Worm (Caenorhabditis elegans): ENCODE measurements around the gene C52E4.7.

Gene C52E4.7

DNA sequence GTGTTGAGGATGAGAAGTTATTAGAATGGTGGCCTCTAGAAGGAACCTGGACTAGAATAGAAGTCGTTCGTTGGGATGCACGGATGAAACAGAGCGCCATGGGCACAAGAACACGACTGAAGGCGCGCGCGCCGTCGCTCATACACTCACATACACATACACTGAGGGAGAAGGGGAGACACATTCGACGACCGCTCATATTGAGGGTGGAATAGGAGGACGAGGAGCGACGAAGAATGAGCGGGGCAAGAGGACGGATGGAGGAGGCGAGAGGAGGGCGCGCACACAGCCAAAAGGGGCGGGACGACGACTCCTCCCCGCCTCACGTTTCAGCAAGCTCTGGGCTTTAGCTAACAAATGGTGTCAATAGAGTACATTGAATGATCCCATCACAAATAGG, 44.7 kb downstream of the C52E4.7 start (continued):
- TF ChIP-seq nhr-48 (tag; optimal IDR thresholded peaks at IDR 0.05) (no peak), lir-3 (tag; optimal IDR thresholded peaks at IDR 0.05) (no peak), arid-1 (GFP tag; conservative IDR thresholded peaks at IDR 0.05) (no peak), daf-8 (GFP tag; IDR thresholded peaks at IDR 0.05) (no peak), T26A8.4 (GFP tag; IDR thresholded peaks at IDR 0.05) (no peak), R02D3.7 (tag; optimal IDR thresholded peaks at IDR 0.05) (no peak), tra-1 (GFP tag; IDR thresholded peaks at IDR 0.05) (no peak), zip-2 (tag; optimal IDR thresholded peaks at IDR 0.05) (no peak), lin-29 (GFP tag; IDR thresholded peaks at IDR 0.05) (no peak), gei-8 (GFP tag; optimal IDR thresholded peaks at IDR 0.05) (no peak), Y75B8A.6 (GFP tag; IDR thresholded peaks at IDR 0.05) (no peak), zag-1 (tag; optimal IDR thresholded peaks at IDR 0.05) (no peak), mes-2 (tag; optimal IDR thresholded peaks at IDR 0.05; ENCODE audit: poor library complexity, severe bottlenecking) (peak; percentile 51), lin-13 (GFP tag; optimal IDR thresholded peaks at IDR 0.05) (peak; percentile 30), ceh-32 (tag; optimal IDR thresholded peaks at IDR 0.05; ENCODE audit: poor library complexity) (no peak), ceh-82 (tag; optimal IDR thresholded peaks at IDR 0.05) (no peak), aha-1 (tag) (no peak), hlh-11 (tag; optimal IDR thresholded peaks at IDR 0.05) (no peak), nhr-102 (tag; optimal IDR thresholded peaks at IDR 0.05) (no peak), spr-1 (tag; optimal IDR thresholded peaks at IDR 0.05) (peak; percentile 18), nhr-111 (GFP tag; optimal IDR thresholded peaks at IDR 0.05) (no peak), vab-7 (GFP tag; IDR thresholded peaks at IDR 0.05) (no peak), nhr-77 (tag; optimal IDR thresholded peaks at IDR 0.05) (no peak), php-3 (GFP tag; IDR thresholded peaks at IDR 0.05) (no peak), ceh-28 (tag; optimal IDR thresholded peaks at IDR 0.05) (no peak), nhr-76 (tag; optimal IDR thresholded peaks at IDR 0.05) (no peak), duxl-1 (tag; optimal IDR thresholded peaks at IDR 0.05; ENCODE audit: poor library complexity) (no peak), hlh-30 (tag; optimal IDR thresholded peaks at IDR 0.05; ENCODE audit: insufficient read depth) (peak; percentile 31), unc-62 (GFP tag; optimal IDR thresholded peaks at IDR 0.05 in 1 of 2) (no peak), unc-62 (tag; optimal IDR thresholded peaks at IDR 0.05) (no peak), F10B5.3 (tag; optimal IDR thresholded peaks at IDR 0.05) (no peak), fos-1 (tag; optimal IDR thresholded peaks at IDR 0.05) (no peak), dve-1 (tag; optimal IDR thresholded peaks at IDR 0.05; ENCODE audit: insufficient read depth) (no peak), snpc-1.2 (GFP tag; IDR thresholded peaks at IDR 0.05) (no peak), daf-12 (tag; optimal IDR thresholded peaks at IDR 0.05) (no peak), cey-2 (tag; optimal IDR thresholded peaks at IDR 0.05; ENCODE audit: borderline replicate concordance, insufficient read depth) (no peak), madf-9 (GFP tag; conservative IDR thresholded peaks at IDR 0.05) (no peak), lin-15B (tag; optimal IDR thresholded peaks at IDR 0.05) (no peak), F26F4.8 (GFP tag; conservative IDR thresholded peaks at IDR 0.05) (no peak), set-16 (GFP tag; IDR thresholded peaks at IDR 0.05) (peak; percentile 88), dmd-8 (GFP tag; IDR thresholded peaks at IDR 0.05) (no peak), zfp-2 (tag; optimal IDR thresholded peaks at IDR 0.05) (no peak), ztf-7 (tag; optimal IDR thresholded peaks at IDR 0.05) (no peak), attf-4 (tag; optimal IDR thresholded peaks at IDR 0.05) (no peak), nhr-25 (tag; optimal IDR thresholded peaks at IDR 0.05; ENCODE audit: borderline replicate concordance, insufficient read depth) (no peak), mxl-3 (GFP tag; optimal IDR thresholded peaks at IDR 0.05) (no peak), skn-1 (tag; optimal IDR thresholded peaks at IDR 0.05) (no peak), snpc-4 (tag; optimal IDR thresholded peaks at IDR 0.05) (no peak), daf-16 (GFP tag; optimal IDR thresholded peaks at IDR 0.05) (no peak), daf-16 (tag; optimal IDR thresholded peaks at IDR 0.05) (no peak), nhr-42 (GFP tag; IDR thresholded peaks at IDR 0.05) (no peak), ZK546.5 (tag; optimal IDR thresholded peaks at IDR 0.05) (no peak), madf-5 (GFP tag; IDR thresholded peaks at IDR 0.05) (no peak)
